Worm (Caenorhabditis elegans): ENCODE measurements around the gene srj-27.
A peak's percentile ranks its signal among the peaks of the same experiment; 100 is the strongest.

DNA sequence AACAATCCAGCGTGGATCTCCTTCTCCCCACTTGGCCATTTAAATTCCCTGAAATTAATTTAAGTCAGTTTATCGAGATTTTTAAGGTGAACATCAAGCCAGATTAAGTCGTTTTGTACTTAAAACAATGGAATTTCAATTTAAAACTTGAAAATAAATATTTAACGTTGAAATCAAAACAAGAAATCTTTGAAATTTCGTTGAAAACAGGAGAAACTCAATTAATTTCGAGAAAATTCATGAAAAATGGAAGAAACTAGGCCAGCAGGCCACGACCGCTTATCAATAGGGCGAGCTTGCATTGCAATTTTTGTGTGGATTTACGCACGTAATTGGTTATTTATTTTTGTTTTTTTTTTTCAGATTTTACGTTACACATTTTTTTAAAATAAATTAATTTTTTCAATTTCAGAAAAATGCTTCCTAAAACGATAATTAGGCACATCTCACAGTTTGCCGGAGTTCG, 41.9 kb downstream of the srj-27 start, which contains the start of the genes ahsa-1 and C01G10.7:
- TF ChIP-seq nhr-11 (tag; optimal IDR thresholded peaks at IDR 0.05) (no peak), nhr-90 (tag; optimal IDR thresholded peaks at IDR 0.05; ENCODE audit: poor library complexity) (peak; percentile 95), blmp-1 (tag; optimal IDR thresholded peaks at IDR 0.05) (peak; percentile 75)

Measured in whole organism, L1 larva.